Worm (Caenorhabditis elegans) whole organism, late embryonic: ENCODE data around the gene Y47D7A.9.

Experiments used
- ceh-14 ChIP-seq: sonication (generic microtip); optimal IDR thresholded peaks from 2 replicates; lab custom pipeline; 2016; ENCODE audit warnings: missing genotype, missing genetic modification characterization, missing compliant biosample characterization
- fkh-10 ChIP-seq: fragments of 150-350 bp; optimal IDR thresholded peaks from 2 replicates; lab custom pipeline; 2014; ENCODE audit warnings: missing biosample characterization, missing genetic modification reagents, missing genetic modification characterization
- rnt-1 ChIP-seq: sonication (generic microtip); optimal IDR thresholded peaks from 2 replicates; lab custom pipeline; 2016; ENCODE audit warnings: missing genetic modification characterization, missing compliant biosample characterization

DNA sequence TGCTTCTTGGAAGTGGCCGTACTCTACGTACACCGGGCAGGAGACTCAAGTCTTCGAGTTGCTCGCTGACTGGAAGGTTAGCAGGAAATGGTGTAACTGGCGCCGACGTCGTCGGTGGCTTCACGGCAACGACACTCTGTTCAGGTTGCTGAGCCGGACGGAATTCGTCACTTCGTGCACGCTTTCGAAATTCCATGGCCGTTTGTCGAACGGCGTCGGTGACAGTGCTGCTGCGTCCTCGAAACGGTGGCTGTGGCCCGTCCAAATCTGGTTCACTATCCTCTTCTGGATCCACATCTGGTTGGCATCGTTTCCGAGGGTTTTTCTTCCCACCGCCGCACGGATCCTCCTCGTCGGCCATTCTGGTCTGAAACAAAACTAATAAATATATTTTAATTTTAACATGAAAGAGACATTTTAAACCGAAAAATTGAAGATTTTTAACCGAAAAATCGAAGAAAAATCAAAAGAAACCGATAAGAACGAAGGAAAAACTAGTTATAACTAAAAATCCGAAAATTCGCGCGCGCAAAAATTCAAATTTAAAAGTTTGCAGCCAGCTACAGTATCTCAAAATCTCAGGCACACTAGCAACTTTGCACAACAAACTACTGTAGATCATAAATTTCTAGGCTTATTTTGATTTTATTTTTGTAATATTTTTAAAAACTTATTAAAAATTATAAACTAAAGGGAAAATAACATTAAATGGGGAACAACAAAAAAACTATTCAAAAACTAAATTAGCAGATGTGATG lies 47.8 kb downstream of the Y47D7A.9 start, which contains the start of gene F32D1.7:
- TF ChIP-seq ceh-14 (tag; lab: Kevin White, UChicago) (no peak), fkh-10 (GFP tag; lab: Kevin White, UChicago) (no peak), rnt-1 (tag; lab: Kevin White, UChicago) (no peak)
